Fruit fly (Drosophila melanogaster) whole organism: ENCODE measurements around the gene CG16964.

ENCODE experiments used
- CG8478 ChIP-seq: fragments of >200 bp; optimal IDR thresholded peaks from 2 replicates; lab custom pipeline; 2018; ENCODE audit warnings: inconsistent platforms
- Dll ChIP-seq: fragments of >200 bp; optimal IDR thresholded peaks from 2 replicates; lab custom pipeline; 2017
- pan ChIP-seq: fragments of >200 bp; optimal IDR thresholded peaks from 2 replicates; lab custom pipeline; 2017
- psq ChIP-seq: fragments of >200 bp; optimal IDR thresholded peaks from 2 replicates; lab custom pipeline; 2017
- usp ChIP-seq: fragments of >200 bp; optimal IDR thresholded peaks from 2 replicates; lab custom pipeline; 2017; ENCODE audit warnings: missing biosample characterization, missing genetic modification characterization, mixed read lengths

- TF ChIP-seq Dll (lab: Kevin White, UChicago) (no peak), CG8478 (lab: Kevin White, UChicago) (no peak), pan (no peak), psq (lab: Kevin White, UChicago) (no peak), usp (no peak)
Observed at dm6 chr2L:11958729-11959128, 11.0 kb downstream of the CG16964 start.
